Fruit fly (Drosophila melanogaster) whole organism, embryonic: ENCODE measurements around the gene CG16903.
A peak's percentile ranks its signal among the peaks of the same experiment; 100 is the strongest.

Source experiments
- ATbp ChIP-seq: fragments of 200-800 bp; sonication (Bioruptor generic); optimal IDR thresholded peaks from 2 replicates; lab custom pipeline; 2017; ENCODE audit warnings: missing biosample characterization, mild to moderate bottlenecking, missing genetic modification characterization, missing genetic modification reagents
- CG11085 ChIP-seq: fragments of 200-800 bp; sonication (Bioruptor generic); IDR thresholded peaks from 2 replicates; pipeline ENCODE4 v1.3.6; 2022; ENCODE audit warnings: missing biosample characterization, missing genetic modification characterization
- CG11247 ChIP-seq: fragments of 200-800 bp; sonication (Bioruptor generic); IDR thresholded peaks from 2 replicates; pipeline ENCODE4 v1.3.6; 2022; ENCODE audit warnings: missing biosample characterization, missing genetic modification characterization
- CG12769 ChIP-seq: fragments of 200-800 bp; sonication (Bioruptor generic); optimal IDR thresholded peaks from 2 replicates; lab custom pipeline; 2019; ENCODE audit warnings: missing biosample characterization, mild to moderate bottlenecking, missing genetic modification characterization, moderate library complexity
- CG17186 ChIP-seq: fragments of 200-800 bp; sonication (Bioruptor generic); optimal IDR thresholded peaks from 3 replicates; lab custom pipeline; 2017; ENCODE audit warnings: missing biosample characterization, missing genetic modification reagents, missing genetic modification characterization
- CG18262 ChIP-seq: fragments of 200-800 bp; optimal IDR thresholded peaks from 3 replicates; lab custom pipeline; 2019; ENCODE audit warnings: missing biosample characterization, mild to moderate bottlenecking, missing genetic modification characterization, moderate library complexity
- CG1832 ChIP-seq: fragments of 200-800 bp; sonication (Bioruptor generic); optimal IDR thresholded peaks from 2 replicates; lab custom pipeline; 2017; ENCODE audit warnings: missing biosample characterization, mild to moderate bottlenecking, missing genetic modification characterization, inconsistent platforms
- CG2202 ChIP-seq: fragments of 200-800 bp; sonication (Bioruptor generic); optimal IDR thresholded peaks from 2 replicates; lab custom pipeline; 2018; ENCODE audit warnings: missing biosample characterization, mild to moderate bottlenecking, missing genetic modification characterization
- CG2889 ChIP-seq: fragments of 200-800 bp; sonication (Bioruptor generic); IDR thresholded peaks from 3 replicates; pipeline ENCODE4 v1.3.6; 2022; ENCODE audit warnings: missing biosample characterization, missing genetic modification characterization
- CG4617 ChIP-seq: fragments of 200-800 bp; sonication (Bioruptor generic); optimal IDR thresholded peaks from 3 replicates; lab custom pipeline; 2016; ENCODE audit warnings: missing biosample characterization, missing genetic modification characterization, borderline replicate concordance
- CG5953 ChIP-seq: fragments of 200-800 bp; sonication (Bioruptor generic); IDR thresholded peaks from 2 replicates; pipeline ENCODE4 v1.3.6; 2022; ENCODE audit warnings: missing biosample characterization, missing genetic modification characterization
- CG8290 ChIP-seq, 3 experiments: fragments of 200-800 bp; sonication (Bioruptor generic); optimal IDR thresholded peaks; 2 replicates each; lab custom pipeline; 2016 to 2019; ENCODE audit warnings: missing biosample characterization in 3 of 3, missing genetic modification characterization in 3 of 3, mild to moderate bottlenecking in 2 of 3, moderate library complexity in 1 of 3
- CG8359 ChIP-seq: fragments of 200-800 bp; sonication (Bioruptor generic); optimal IDR thresholded peaks from 2 replicates; lab custom pipeline; 2017; ENCODE audit warnings: missing biosample characterization, mild to moderate bottlenecking, missing genetic modification characterization, borderline replicate concordance
- CG9876 ChIP-seq: fragments of 200-800 bp; sonication (Bioruptor generic); optimal IDR thresholded peaks from 2 replicates; lab custom pipeline; 2016; ENCODE audit warnings: missing biosample characterization, missing genetic modification characterization
- CoRest ChIP-seq: fragments of 200-800 bp; sonication (Bioruptor generic); optimal IDR thresholded peaks from 3 replicates; lab custom pipeline; 2018; ENCODE audit warnings: missing biosample characterization, mild to moderate bottlenecking, missing genetic modification characterization, moderate library complexity
- Fer3 ChIP-seq: fragments of 200-800 bp; sonication (Bioruptor generic); optimal IDR thresholded peaks from 2 replicates; lab custom pipeline; 2018; ENCODE audit warnings: missing biosample characterization, mild to moderate bottlenecking, missing genetic modification characterization, moderate library complexity
- HLH3B ChIP-seq: fragments of 200-800 bp; sonication (Bioruptor generic); IDR thresholded peaks from 2 replicates; pipeline ENCODE4 v1.3.6; 2022; ENCODE audit warnings: missing biosample characterization, missing genetic modification characterization
- HLH54F ChIP-seq: fragments of 200-800 bp; sonication (Bioruptor generic); optimal IDR thresholded peaks from 3 replicates; lab custom pipeline; 2016; ENCODE audit warnings: missing biosample characterization, missing genetic modification characterization
- Jarid2 ChIP-seq: fragments of 200-800 bp; sonication (Bioruptor generic); optimal IDR thresholded peaks from 3 replicates; lab custom pipeline; 2017; ENCODE audit warnings: mild to moderate bottlenecking, missing biosample characterization, missing genetic modification reagents, missing genetic modification characterization
- Lim3 ChIP-seq: fragments of 200-800 bp; sonication (Bioruptor generic); IDR thresholded peaks from 2 replicates; pipeline ENCODE4 v1.3.6; 2022; ENCODE audit warnings: missing biosample characterization, missing genetic modification characterization
- Meics ChIP-seq: fragments of 200-800 bp; sonication (Bioruptor generic); optimal IDR thresholded peaks from 2 replicates; lab custom pipeline; 2017; ENCODE audit warnings: missing biosample characterization, mild to moderate bottlenecking, missing genetic modification characterization
- NC2β ChIP-seq: fragments of 200-800 bp; sonication (Bioruptor generic); optimal IDR thresholded peaks from 2 replicates; lab custom pipeline; 2016; ENCODE audit warnings: missing biosample characterization, missing genetic modification characterization
- Neu2 ChIP-seq: fragments of 200-800 bp; sonication (Bioruptor generic); optimal IDR thresholded peaks from 3 replicates; lab custom pipeline; 2016; ENCODE audit warnings: missing biosample characterization, missing genetic modification characterization, borderline replicate concordance
- Nf-YB ChIP-seq: fragments of 200-800 bp; sonication (Bioruptor generic); optimal IDR thresholded peaks from 3 replicates; lab custom pipeline; 2019; ENCODE audit warnings: missing biosample characterization, mild to moderate bottlenecking, missing genetic modification characterization, moderate library complexity
- Nf-YC ChIP-seq: fragments of 200-800 bp; optimal IDR thresholded peaks from 3 replicates; lab custom pipeline; 2019; ENCODE audit warnings: missing biosample characterization, mild to moderate bottlenecking, missing genetic modification characterization, moderate library complexity
- aop ChIP-seq: fragments of 200-800 bp; sonication (Bioruptor generic); IDR thresholded peaks from 2 replicates; pipeline ENCODE4 v1.3.6; 2022; ENCODE audit warnings: missing biosample characterization, missing genetic modification characterization
- ash1 ChIP-seq: fragments of 200-800 bp; sonication (Bioruptor generic); optimal IDR thresholded peaks from 2 replicates; lab custom pipeline; 2018; ENCODE audit warnings: missing biosample characterization, mild to moderate bottlenecking, missing genetic modification characterization
- caup ChIP-seq: fragments of 200-800 bp; sonication (Bioruptor generic); optimal IDR thresholded peaks from 3 replicates; lab custom pipeline; 2017; ENCODE audit warnings: missing biosample characterization, mild to moderate bottlenecking, missing genetic modification characterization, moderate library complexity; ENCODE audit not compliant: severe bottlenecking
- cwo ChIP-seq: fragments of 200-800 bp; sonication (Bioruptor generic); optimal IDR thresholded peaks from 3 replicates; lab custom pipeline; 2017; ENCODE audit warnings: missing biosample characterization, missing genetic modification characterization, mild to moderate bottlenecking, moderate library complexity, missing genetic modification reagents
- dmrt99B ChIP-seq: fragments of 200-800 bp; sonication (Bioruptor generic); optimal IDR thresholded peaks from 2 replicates; lab custom pipeline; 2018; ENCODE audit warnings: missing biosample characterization, mild to moderate bottlenecking, missing genetic modification characterization, moderate library complexity
- exex ChIP-seq: fragments of 200-800 bp; sonication (Bioruptor generic); optimal IDR thresholded peaks from 4 replicates; lab custom pipeline; 2018; ENCODE audit warnings: missing biosample characterization, mild to moderate bottlenecking, missing genetic modification characterization, moderate library complexity
- gce ChIP-seq: fragments of 200-800 bp; sonication (Bioruptor generic); IDR thresholded peaks from 3 replicates; pipeline ENCODE4 v1.3.6; 2022; ENCODE audit warnings: missing biosample characterization, missing genetic modification characterization
- gsb-n ChIP-seq: fragments of 200-800 bp; sonication (Bioruptor generic); optimal IDR thresholded peaks from 3 replicates; lab custom pipeline; 2018; ENCODE audit warnings: missing biosample characterization, mild to moderate bottlenecking, missing genetic modification characterization
- hb ChIP-seq: fragments of 200-800 bp; sonication (Bioruptor generic); IDR thresholded peaks from 3 replicates; pipeline ENCODE4 v1.3.6; 2022; ENCODE audit warnings: missing biosample characterization, missing genetic modification characterization; ENCODE audit not compliant: partially characterized antibody
- jing ChIP-seq: fragments of 200-800 bp; sonication (Bioruptor generic); optimal IDR thresholded peaks from 2 replicates; lab custom pipeline; 2018; ENCODE audit warnings: missing biosample characterization, mild to moderate bottlenecking, missing genetic modification characterization
- kni ChIP-seq: fragments of 200-800 bp; sonication (Bioruptor generic); optimal IDR thresholded peaks from 3 replicates; lab custom pipeline; 2017; ENCODE audit warnings: mild to moderate bottlenecking, missing biosample characterization, missing genetic modification reagents, missing genetic modification characterization
- oc ChIP-seq: fragments of 200-800 bp; sonication (Bioruptor generic); optimal IDR thresholded peaks from 2 replicates; lab custom pipeline; 2018; ENCODE audit warnings: missing biosample characterization, mild to moderate bottlenecking, missing genetic modification characterization, moderate library complexity
- pan ChIP-seq, 4 experiments: fragments of >200 bp in 3 of 4; fragments of 200-800 bp in 1 of 4; sonication (Bioruptor generic) in 1 of 4; optimal IDR thresholded peaks in 3 of 4; IDR thresholded peaks in 1 of 4; 2 replicates each; pipeline versions ENCODE4 v1.3.6 to Lab custom; 2017 to 2022; ENCODE audit warnings: missing biosample characterization in 2 of 4, missing genetic modification characterization in 2 of 4, mixed read lengths in 1 of 4
- pros ChIP-seq: fragments of 200-800 bp; sonication (Bioruptor generic); optimal IDR thresholded peaks from 3 replicates; lab custom pipeline; 2019; ENCODE audit warnings: missing biosample characterization, mild to moderate bottlenecking, missing genetic modification characterization, moderate library complexity
- row ChIP-seq: fragments of 200-800 bp; sonication (Bioruptor generic); IDR thresholded peaks from 3 replicates; pipeline ENCODE4 v1.3.6; 2022; ENCODE audit warnings: missing biosample characterization, missing genetic modification characterization
- salm ChIP-seq: fragments of 200-800 bp; sonication (Bioruptor generic); optimal IDR thresholded peaks from 2 replicates; lab custom pipeline; 2018; ENCODE audit warnings: missing biosample characterization, mild to moderate bottlenecking, missing genetic modification characterization
- sens ChIP-seq: fragments of 200-800 bp; sonication (Bioruptor generic); peaks from one replicate; lab custom pipeline; 2016; ENCODE audit warnings: missing biosample characterization, missing genetic modification characterization
- shn ChIP-seq: fragments of 200-800 bp; sonication (Bioruptor generic); optimal IDR thresholded peaks from 3 replicates; lab custom pipeline; 2016; ENCODE audit warnings: missing biosample characterization, missing genetic modification characterization
- sima ChIP-seq: fragments of 200-800 bp; sonication (Bioruptor generic); optimal IDR thresholded peaks from 2 replicates; lab custom pipeline; 2016; ENCODE audit warnings: missing biosample characterization, missing genetic modification characterization
- sob ChIP-seq: fragments of 200-800 bp; sonication (Bioruptor generic); IDR thresholded peaks from 2 replicates; pipeline ENCODE4 v1.3.6; 2022; ENCODE audit warnings: missing biosample characterization, missing genetic modification characterization
- trem ChIP-seq: fragments of 200-800 bp; optimal IDR thresholded peaks from 3 replicates; lab custom pipeline; 2019; ENCODE audit warnings: missing biosample characterization, mild to moderate bottlenecking, missing genetic modification characterization, moderate library complexity
- vvl ChIP-seq: fragments of 200-800 bp; sonication (Bioruptor generic); IDR thresholded peaks from 2 replicates; pipeline ENCODE4 v1.3.6; 2022; ENCODE audit warnings: missing biosample characterization, missing genetic modification characterization
- zen ChIP-seq: fragments of 200-800 bp; sonication (Bioruptor generic); optimal IDR thresholded peaks from 3 replicates; lab custom pipeline; 2018; ENCODE audit warnings: missing biosample characterization, mild to moderate bottlenecking, missing genetic modification characterization, moderate library complexity

CG16903 gene

DNA sequence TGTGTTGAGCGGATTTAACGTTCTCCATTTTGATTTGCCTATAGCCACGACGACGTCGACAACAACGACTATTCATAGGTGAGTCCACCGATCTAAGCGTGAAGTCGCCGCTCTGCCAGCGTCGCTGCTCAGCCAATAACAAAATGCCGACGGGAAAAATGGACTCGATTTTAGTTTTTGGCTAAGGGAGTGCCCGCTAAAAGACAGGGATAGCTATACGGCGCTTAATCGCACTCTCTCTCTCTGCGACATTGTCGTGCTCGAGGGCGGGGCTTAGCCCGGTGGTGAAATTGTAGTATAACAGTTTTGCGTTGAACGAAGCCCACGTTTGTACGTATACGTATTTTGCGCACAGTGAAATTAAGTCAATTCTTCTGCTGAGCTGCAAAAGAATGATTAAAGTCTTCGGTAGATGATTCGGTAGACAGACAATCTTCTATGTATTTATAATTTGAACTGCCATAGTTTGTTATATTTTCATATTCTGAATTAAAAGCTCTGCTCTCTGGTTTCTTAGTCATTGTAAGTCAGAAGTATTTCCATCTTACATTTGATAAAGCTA, 45.4 kb upstream of the CG16903 start:
- TF ChIP-seq Fer3 (tag; lab: Kevin White, UChicago) (no peak), CG5953 (no peak), Neu2 (GFP tag; lab: Kevin White, UChicago) (no peak), vvl (GFP tag; lab: Robert Waterston, UW) (0 out of 2 replicates have a peak, but pooled peaks have one; percentile 36), CG8290 (GFP tag; optimal IDR thresholded peaks at IDR 0.05; lab: Kevin White, UChicago) (no peak), CG8290 (tag; optimal IDR thresholded peaks at IDR 0.05; lab: Kevin White, UChicago) (peak in 1 of 2 experiments; percentile 9), CG17186 (GFP tag; lab: Kevin White, UChicago) (no peak), sens (GFP tag; lab: Kevin White, UChicago) (no peak), HLH3B (GFP tag; lab: Robert Waterston, UW) (no peak), sob (GFP tag; lab: Robert Waterston, UW) (no peak), ATbp (GFP tag; lab: Kevin White, UChicago) (no peak), CG11247 (GFP tag; lab: Robert Waterston, UW) (no peak), CG9876 (GFP tag; lab: Kevin White, UChicago) (no peak), NC2β (GFP tag; lab: Kevin White, UChicago) (no peak), jing (GFP tag; lab: Kevin White, UChicago) (no peak), gsb-n (tag; lab: Kevin White, UChicago) (peak; percentile 37), kni (peak; percentile 35), CG4617 (GFP tag; lab: Kevin White, UChicago) (no peak), hb (GFP tag; lab: Robert Waterston, UW) (no peak), sima (no peak), CG2202 (tag; lab: Kevin White, UChicago) (no peak), caup (no peak), Jarid2 (GFP tag; lab: Kevin White, UChicago) (peak; percentile 50), Nf-YC (tag; lab: Kevin White, UChicago) (peak; percentile 99), pros (GFP tag; lab: Kevin White, UChicago) (peak; percentile 49), CG1832 (GFP tag; lab: Kevin White, UChicago) (peak; percentile 91), pan (optimal IDR thresholded peaks at IDR 0.05; lab: Kevin White, UChicago) (no peak), pan (GFP tag; optimal IDR thresholded peaks at IDR 0.05 in 1 of 2, IDR thresholded peaks at IDR 0.05 in 1 of 2) (peak in 1 of 2 experiments; percentile 12), zen (tag; lab: Kevin White, UChicago) (peak; percentile 31), shn (GFP tag; lab: Kevin White, UChicago) (no peak), ash1 (GFP tag; lab: Kevin White, UChicago) (peak; percentile 95), exex (no peak), Nf-YB (peak; percentile 99), row (peak; percentile 26; the same call in 1 of the 3 replicates), dmrt99B (no peak), aop (no peak), HLH54F (GFP tag; lab: Kevin White, UChicago) (no peak), oc (tag; lab: Kevin White, UChicago) (peak; percentile 38), CG2889 (GFP tag; lab: Robert Waterston, UW) (no peak), CoRest (peak; percentile 41), CG11085 (GFP tag; lab: Robert Waterston, UW) (no peak), Meics (GFP tag; lab: Kevin White, UChicago) (no peak), cwo (GFP tag; lab: Kevin White, UChicago) (no peak), CG12769 (tag; lab: Kevin White, UChicago) (peak; percentile 30), CG8359 (no peak), salm (tag; lab: Kevin White, UChicago) (no peak), trem (tag; lab: Kevin White, UChicago) (no peak), gce (GFP tag; lab: Robert Waterston, UW) (no peak), CG18262 (tag; lab: Kevin White, UChicago) (no peak), Lim3 (no peak)
